Fruit fly (Drosophila melanogaster) whole organism, prepupa: ENCODE data around the gene CG12640.

Experiments used
- Blimp-1 ChIP-seq: fragments of 200-800 bp; sonication (Bioruptor generic); optimal IDR thresholded peaks from 3 replicates; lab custom pipeline; 2017; ENCODE audit warnings: missing biosample characterization, missing genetic modification characterization, mild to moderate bottlenecking, moderate library complexity, missing genetic modification reagents
- CG10669 ChIP-seq: fragments of 200-800 bp; sonication (Bioruptor generic); optimal IDR thresholded peaks from 3 replicates; lab custom pipeline; 2018; ENCODE audit warnings: missing biosample characterization, mild to moderate bottlenecking, missing genetic modification characterization, moderate library complexity
- CG11902 ChIP-seq: fragments of 200-800 bp; sonication (Bioruptor generic); optimal IDR thresholded peaks from 3 replicates; lab custom pipeline; 2016; ENCODE audit warnings: missing biosample characterization, missing genetic modification characterization
- CG1621 ChIP-seq: fragments of 200-800 bp; sonication (Bioruptor generic); optimal IDR thresholded peaks from 3 replicates; lab custom pipeline; 2018; ENCODE audit warnings: missing biosample characterization, mild to moderate bottlenecking, missing genetic modification characterization
- CG16779 ChIP-seq: fragments of 200-800 bp; sonication (Bioruptor generic); optimal IDR thresholded peaks from 3 replicates; lab custom pipeline; 2017; ENCODE audit warnings: missing biosample characterization, mild to moderate bottlenecking, missing genetic modification characterization
- CG31627 ChIP-seq: fragments of 200-800 bp; sonication (Bioruptor generic); optimal IDR thresholded peaks from 3 replicates; lab custom pipeline; 2016; ENCODE audit warnings: missing biosample characterization, missing genetic modification characterization
- CG32006 ChIP-seq: fragments of 200-800 bp; sonication (Bioruptor generic); optimal IDR thresholded peaks from 3 replicates; lab custom pipeline; 2017; ENCODE audit warnings: missing biosample characterization, mild to moderate bottlenecking, missing genetic modification characterization
- CG34406 ChIP-seq: fragments of 200-800 bp; sonication (Bioruptor generic); optimal IDR thresholded peaks from 3 replicates; lab custom pipeline; 2016; ENCODE audit warnings: missing biosample characterization, missing genetic modification characterization
- CG3919 ChIP-seq: fragments of 200-800 bp; sonication (Bioruptor generic); optimal IDR thresholded peaks from 3 replicates; lab custom pipeline; 2016; ENCODE audit warnings: missing biosample characterization, missing genetic modification characterization
- CG4318 ChIP-seq: fragments of 200-800 bp; sonication (Bioruptor generic); optimal IDR thresholded peaks from 3 replicates; lab custom pipeline; 2017; ENCODE audit warnings: missing biosample characterization, mild to moderate bottlenecking, missing genetic modification characterization
- CG6163 ChIP-seq: fragments of 200-800 bp; sonication (Bioruptor generic); IDR thresholded peaks from 3 replicates; pipeline ENCODE4 v1.3.6; 2022; ENCODE audit warnings: missing biosample characterization, missing genetic modification characterization
- CG6792 ChIP-seq: fragments of 200-800 bp; sonication (Bioruptor generic); optimal IDR thresholded peaks from 3 replicates; lab custom pipeline; 2016; ENCODE audit warnings: missing biosample characterization, missing genetic modification characterization
- CG6808 ChIP-seq: fragments of 200-800 bp; sonication (Bioruptor generic); optimal IDR thresholded peaks from 3 replicates; lab custom pipeline; 2017; ENCODE audit warnings: missing biosample characterization, missing genetic modification characterization, mild to moderate bottlenecking, moderate library complexity, missing genetic modification reagents
- CG7368 ChIP-seq: fragments of 200-800 bp; sonication (Bioruptor generic); optimal IDR thresholded peaks from 3 replicates; lab custom pipeline; 2016; ENCODE audit warnings: missing biosample characterization, missing genetic modification characterization
- CG8119 ChIP-seq: fragments of 200-800 bp; sonication (Bioruptor generic); IDR thresholded peaks from 3 replicates; pipeline ENCODE4 v1.3.6; 2022; ENCODE audit warnings: missing biosample characterization, missing genetic modification characterization
- CG8319 ChIP-seq: fragments of 200-800 bp; sonication (Bioruptor generic); optimal IDR thresholded peaks from 3 replicates; lab custom pipeline; 2016; ENCODE audit warnings: missing biosample characterization, missing genetic modification characterization
- CG8632 ChIP-seq: fragments of 200-800 bp; sonication (Bioruptor generic); optimal IDR thresholded peaks from 3 replicates; lab custom pipeline; 2016; ENCODE audit warnings: missing biosample characterization, missing genetic modification characterization
- CG9139 ChIP-seq: fragments of 200-800 bp; sonication (Bioruptor generic); optimal IDR thresholded peaks from 3 replicates; lab custom pipeline; 2017; ENCODE audit warnings: missing biosample characterization, mild to moderate bottlenecking, missing genetic modification characterization
- Eip75B ChIP-seq: fragments of 200-800 bp; sonication (Bioruptor generic); optimal IDR thresholded peaks from 3 replicates; lab custom pipeline; 2016; ENCODE audit warnings: missing biosample characterization, missing genetic modification characterization
- Eip78C ChIP-seq: fragments of 200-800 bp; sonication (Bioruptor generic); peaks from one replicate; lab custom pipeline; 2016; ENCODE audit warnings: missing biosample characterization, missing genetic modification characterization
- Ets96B ChIP-seq: fragments of 200-800 bp; optimal IDR thresholded peaks from 2 replicates; lab custom pipeline; 2019; ENCODE audit warnings: missing biosample characterization, mild to moderate bottlenecking, missing genetic modification characterization, moderate library complexity
- Gug ChIP-seq: fragments of 200-800 bp; sonication (Bioruptor generic); IDR thresholded peaks from 2 replicates; pipeline ENCODE4 v1.3.6; 2022; ENCODE audit warnings: missing biosample characterization, missing genetic modification characterization
- Hr38 ChIP-seq: sonication (Bioruptor generic); optimal IDR thresholded peaks from 2 replicates; lab custom pipeline; 2016; ENCODE audit warnings: missing biosample characterization, missing genetic modification characterization
- Hr39 ChIP-seq: fragments of 200-800 bp; sonication (Bioruptor generic); optimal IDR thresholded peaks from 2 replicates; lab custom pipeline; 2016; ENCODE audit warnings: missing biosample characterization, missing genetic modification characterization
- Hr4 ChIP-seq: fragments of 200-800 bp; sonication (Bioruptor generic); optimal IDR thresholded peaks from 3 replicates; lab custom pipeline; 2016; ENCODE audit warnings: missing biosample characterization, missing genetic modification characterization
- Lpt ChIP-seq: fragments of 200-800 bp; sonication (Bioruptor generic); optimal IDR thresholded peaks from 3 replicates; lab custom pipeline; 2016; ENCODE audit warnings: missing biosample characterization, missing genetic modification characterization
- Met ChIP-seq: fragments of 200-800 bp; sonication (Bioruptor generic); optimal IDR thresholded peaks from 3 replicates; lab custom pipeline; 2016; ENCODE audit warnings: missing biosample characterization, missing genetic modification characterization
- OdsH ChIP-seq: fragments of 200-800 bp; sonication (Bioruptor generic); optimal IDR thresholded peaks from 3 replicates; lab custom pipeline; 2016; ENCODE audit warnings: missing biosample characterization, missing genetic modification characterization
- Sox102F ChIP-seq: fragments of 200-800 bp; sonication (Bioruptor generic); optimal IDR thresholded peaks from 2 replicates; lab custom pipeline; 2016; ENCODE audit warnings: missing biosample characterization, mild to moderate bottlenecking, missing genetic modification characterization
- Sox14 ChIP-seq: fragments of 200-800 bp; sonication (Bioruptor generic); optimal IDR thresholded peaks from 3 replicates; lab custom pipeline; 2016; ENCODE audit warnings: missing biosample characterization, missing genetic modification characterization
- Sox15 ChIP-seq: fragments of 200-800 bp; sonication (Bioruptor generic); optimal IDR thresholded peaks from 3 replicates; lab custom pipeline; 2016; ENCODE audit warnings: missing biosample characterization, missing genetic modification characterization
- achi ChIP-seq: fragments of 200-800 bp; sonication (Bioruptor generic); optimal IDR thresholded peaks from 3 replicates; lab custom pipeline; 2016; ENCODE audit warnings: missing biosample characterization, missing genetic modification characterization
- dsx ChIP-seq: fragments of 200-800 bp; optimal IDR thresholded peaks from 3 replicates; lab custom pipeline; 2019; ENCODE audit warnings: missing biosample characterization, mild to moderate bottlenecking, missing genetic modification characterization, moderate library complexity; ENCODE audit not compliant: poor library complexity, severe bottlenecking
- eg ChIP-seq: fragments of 200-800 bp; sonication (Bioruptor generic); IDR thresholded peaks from 3 replicates; pipeline ENCODE4 v1.3.6; 2022; ENCODE audit warnings: missing biosample characterization, missing genetic modification characterization
- esn ChIP-seq: fragments of 200-800 bp; sonication (Bioruptor generic); optimal IDR thresholded peaks from 2 replicates; lab custom pipeline; 2016; ENCODE audit warnings: missing biosample characterization, mild to moderate bottlenecking, missing genetic modification characterization, moderate library complexity
- fd59A ChIP-seq: fragments of 200-800 bp; sonication (Bioruptor generic); optimal IDR thresholded peaks from 2 replicates; lab custom pipeline; 2017; ENCODE audit warnings: missing biosample characterization, mild to moderate bottlenecking, missing genetic modification characterization, missing genetic modification reagents
- fkh ChIP-seq: fragments of 200-800 bp; sonication (Bioruptor generic); optimal IDR thresholded peaks from 3 replicates; lab custom pipeline; 2017; ENCODE audit warnings: missing biosample characterization, mild to moderate bottlenecking, missing genetic modification characterization, moderate library complexity
- lz ChIP-seq: fragments of 200-800 bp; sonication (Bioruptor generic); optimal IDR thresholded peaks from 3 replicates; lab custom pipeline; 2016; ENCODE audit warnings: missing biosample characterization, missing genetic modification characterization
- net ChIP-seq: fragments of 200-800 bp; sonication (Bioruptor generic); optimal IDR thresholded peaks from 3 replicates; lab custom pipeline; 2016; ENCODE audit warnings: missing biosample characterization, missing genetic modification characterization
- spab ChIP-seq: fragments of 200-800 bp; sonication (Bioruptor generic); optimal IDR thresholded peaks from 2 replicates; lab custom pipeline; 2017; ENCODE audit warnings: missing biosample characterization, mild to moderate bottlenecking, missing genetic modification characterization, missing genetic modification reagents
- ss ChIP-seq, 2 experiments: fragments of 200-800 bp; sonication (Bioruptor generic); optimal IDR thresholded peaks; 2 replicates in 1 of 2; 3 replicates in 1 of 2; lab custom pipeline; 2017 to 2018; ENCODE audit warnings: mild to moderate bottlenecking in 2 of 2, missing biosample characterization in 2 of 2, missing genetic modification characterization in 2 of 2, moderate library complexity in 1 of 2
- svp ChIP-seq: fragments of 200-800 bp; sonication (Bioruptor generic); peaks from one replicate; lab custom pipeline; 2016; ENCODE audit warnings: missing biosample characterization, missing genetic modification characterization
- topi ChIP-seq: fragments of 200-800 bp; sonication (Bioruptor generic); optimal IDR thresholded peaks from 3 replicates; lab custom pipeline; 2016; ENCODE audit warnings: missing biosample characterization, missing genetic modification characterization
- vri ChIP-seq: fragments of 200-800 bp; sonication (Bioruptor generic); optimal IDR thresholded peaks from 3 replicates; lab custom pipeline; 2016; ENCODE audit warnings: missing biosample characterization, mild to moderate bottlenecking, missing genetic modification characterization

Gene CG12640

DNA sequence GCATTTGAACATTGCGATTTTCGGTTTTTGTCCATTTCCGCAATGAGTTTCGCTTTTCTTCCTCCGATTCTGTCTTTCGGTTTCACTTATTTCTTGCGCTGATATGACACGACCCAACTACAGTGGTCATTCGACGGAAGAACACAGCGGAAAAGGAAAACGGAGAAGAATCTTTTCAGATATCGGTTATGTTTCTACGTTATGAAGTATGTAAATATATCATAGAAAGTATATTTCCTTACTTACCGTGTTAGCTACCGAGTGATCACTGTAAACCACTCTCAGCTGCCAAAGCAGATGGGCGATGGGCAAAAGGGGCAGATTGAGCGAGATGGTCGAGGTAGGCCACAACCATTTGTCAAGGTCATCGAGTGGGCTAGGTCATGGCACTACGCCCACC lies 44.9 kb downstream of the CG12640 start (continued):
- no peak for TF ChIP-seq ss (GFP tag; optimal IDR thresholded peaks at IDR 0.05; lab: Kevin White, UChicago)
- no peak for TF ChIP-seq Blimp-1
- no peak for TF ChIP-seq Hr38 (GFP tag; lab: Kevin White, UChicago)
- TF ChIP-seq fd59A: no peak
- TF ChIP-seq CG11902 (GFP tag; lab: Kevin White, UChicago): peak; percentile 51
- TF ChIP-seq CG7368: peak; percentile 23
- TF ChIP-seq Hr4 (GFP tag; lab: Kevin White, UChicago): peak; percentile 42

DNA sequence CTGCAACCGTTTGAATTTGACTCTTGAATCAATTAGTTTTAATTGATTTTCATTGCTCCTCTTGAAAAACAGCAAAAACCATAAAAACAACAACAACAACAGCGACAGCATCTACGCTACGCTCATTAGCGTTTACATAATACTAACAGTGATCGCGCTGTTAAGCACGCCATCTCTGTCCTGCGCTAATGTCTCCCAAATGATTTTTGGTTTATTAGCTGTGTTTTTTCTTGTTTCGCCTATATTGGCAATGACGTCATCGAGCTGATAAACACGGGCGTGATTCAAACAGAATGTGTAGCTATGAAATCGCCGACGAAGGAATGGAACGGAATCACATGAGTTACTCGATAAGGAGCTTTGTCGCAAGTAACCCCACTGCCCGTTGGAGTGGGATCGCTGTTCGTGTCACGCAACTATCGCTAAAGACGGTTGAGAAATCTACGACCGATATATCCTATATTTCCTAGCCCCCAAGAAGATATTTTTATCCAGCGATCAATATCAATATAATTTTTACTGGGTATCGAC lies 45.7 kb downstream of the CG12640 start:
- TF ChIP-seq eg (GFP tag; lab: Robert Waterston, UW) (no peak), Sox15 (GFP tag; lab: Kevin White, UChicago) (no peak), vri (GFP tag; lab: Kevin White, UChicago) (peak; percentile 62), CG9139 (GFP tag; lab: Kevin White, UChicago) (no peak), topi (GFP tag; lab: Kevin White, UChicago) (no peak), lz (no peak), Sox14 (no peak), CG7368 (no peak), CG8319 (GFP tag; lab: Kevin White, UChicago) (no peak), Gug (GFP tag; lab: Robert Waterston, UW) (no peak), svp (GFP tag; lab: Kevin White, UChicago) (peak; percentile 86), CG6163 (GFP tag; lab: Robert Waterston, UW) (no peak), CG16779 (tag; lab: Kevin White, UChicago) (no peak), Eip75B (GFP tag; lab: Kevin White, UChicago) (no peak), Met (GFP tag; lab: Kevin White, UChicago) (no peak)

dm6 chrX:10386183-10386582 lies 46.4 kb downstream of the CG12640 start:
- TF ChIP-seq Hr4 (GFP tag; lab: Kevin White, UChicago): no peak
- TF ChIP-seq Sox15 (GFP tag; lab: Kevin White, UChicago): no peak
- no peak for TF ChIP-seq CG32006 (GFP tag; lab: Kevin White, UChicago)
- no peak for TF ChIP-seq Lpt
- TF ChIP-seq CG1621 (tag; lab: Kevin White, UChicago): no peak
- TF ChIP-seq CG7368: no peak
- TF ChIP-seq Eip75B (GFP tag; lab: Kevin White, UChicago): no peak
- TF ChIP-seq OdsH (GFP tag; lab: Kevin White, UChicago): no peak
- TF ChIP-seq CG6792 (GFP tag; lab: Kevin White, UChicago): no peak
- no peak for TF ChIP-seq CG4318 (GFP tag; lab: Kevin White, UChicago)

dm6 chrX:10385757-10386156 lies 46.9 kb downstream of the CG12640 start, which contains the start of the genes Psf3 and flw:
TSS of gene Psf3 (minus strand) at chrX:10385861.
TSS of gene flw (plus strand) at chrX:10385960.
- TF ChIP-seq esn (GFP tag; lab: Kevin White, UChicago) (peak; percentile 13), CG10669 (GFP tag; lab: Kevin White, UChicago) (no peak), net (no peak), Gug (GFP tag; lab: Robert Waterston, UW) (no peak), fkh (no peak), Eip75B (GFP tag; lab: Kevin White, UChicago) (no peak), CG3919 (no peak), Ets96B (no peak), ss (GFP tag; optimal IDR thresholded peaks at IDR 0.05; lab: Kevin White, UChicago) (no peak), dsx (GFP tag; lab: Kevin White, UChicago) (no peak), lz (no peak), Met (GFP tag; lab: Kevin White, UChicago) (no peak), CG31627 (GFP tag; lab: Kevin White, UChicago) (peak; percentile 4), Sox14 (no peak), CG8119 (GFP tag; lab: Robert Waterston, UW) (no peak), Hr4 (GFP tag; lab: Kevin White, UChicago) (no peak), achi (GFP tag; lab: Kevin White, UChicago) (peak; percentile 98), CG7368 (no peak), eg (GFP tag; lab: Robert Waterston, UW) (0 out of 3 replicates have a peak, but pooled peaks have one; percentile 18), Lpt (no peak), CG34406 (GFP tag; lab: Kevin White, UChicago) (peak; percentile 14), spab (GFP tag; lab: Kevin White, UChicago) (no peak), CG1621 (tag; lab: Kevin White, UChicago) (no peak), Eip78C (GFP tag; lab: Kevin White, UChicago) (peak; percentile 64), topi (GFP tag; lab: Kevin White, UChicago) (no peak), CG4318 (GFP tag; lab: Kevin White, UChicago) (no peak), CG6808 (GFP tag; lab: Kevin White, UChicago) (peak; percentile 6), Hr39 (GFP tag; lab: Kevin White, UChicago) (no peak), Sox102F (GFP tag; lab: Kevin White, UChicago) (no peak), CG8632 (GFP tag; lab: Kevin White, UChicago) (no peak)
